Worm (Caenorhabditis elegans) whole organism, L4 larva: ENCODE data around the gene F23A7.3.
A peak's percentile ranks its signal among the peaks of the same experiment; 100 is the strongest.

Experiments
- F37D6.2 ChIP-seq: sonication (generic microtip); optimal IDR thresholded peaks from 2 replicates; lab custom pipeline; 2016; ENCODE audit warnings: mild to moderate bottlenecking, missing genetic modification characterization, missing compliant biosample characterization
- F44E2.7 ChIP-seq: fragments of 200-800 bp; sonication (Bioruptor generic); IDR thresholded peaks from 2 replicates; pipeline ENCODE4 v2.1.2; 2022; ENCODE audit warnings: missing genetic modification characterization, missing compliant biosample characterization
- R02D3.7 ChIP-seq: fragments of 150-350 bp; sonication (generic microtip); optimal IDR thresholded peaks from 3 replicates; lab custom pipeline; 2014; ENCODE audit warnings: missing biosample characterization, missing genetic modification characterization
- T26A8.4 ChIP-seq: fragments of 200-800 bp; sonication (Bioruptor generic); IDR thresholded peaks from 2 replicates; pipeline ENCODE4 v1.3.6; 2022; ENCODE audit warnings: missing genetic modification characterization, missing compliant biosample characterization
- Y5F2A.4 ChIP-seq: fragments of 200-800 bp; sonication (Bioruptor generic); optimal IDR thresholded peaks from 2 replicates; lab custom pipeline; 2018; ENCODE audit warnings: mild to moderate bottlenecking, missing genetic modification characterization, missing compliant biosample characterization
- aha-1 ChIP-seq: fragments of 150-350 bp; peaks from one replicate; lab custom pipeline; 2014; ENCODE audit warnings: missing biosample characterization, missing genetic modification characterization
- arid-1 ChIP-seq: fragments of 200-800 bp; sonication (Bioruptor generic); conservative IDR thresholded peaks from 2 replicates; pipeline ENCODE4 v1.3.6; 2022; ENCODE audit warnings: missing genetic modification reagents, missing genetic modification characterization, missing compliant biosample characterization
- ceh-28 ChIP-seq: fragments of 150-350 bp; optimal IDR thresholded peaks from 2 replicates; lab custom pipeline; 2014; ENCODE audit warnings: missing biosample characterization, missing genetic modification reagents, missing genetic modification characterization
- ceh-44 ChIP-seq: fragments of 200-800 bp; sonication (Bioruptor generic); IDR thresholded peaks from 2 replicates; pipeline ENCODE4 v1.3.6; 2022; ENCODE audit warnings: missing genetic modification reagents, missing genetic modification characterization, missing compliant biosample characterization
- cey-2 ChIP-seq: sonication (generic microtip); optimal IDR thresholded peaks from 3 replicates; lab custom pipeline; 2017; ENCODE audit warnings: missing genetic modification characterization, mild to moderate bottlenecking, missing compliant biosample characterization, antibody characterized with exemption, borderline replicate concordance; ENCODE audit not compliant: insufficient read depth
- daf-19 ChIP-seq: fragments of 200-800 bp; sonication (Bioruptor generic); conservative IDR thresholded peaks from 2 replicates; pipeline ENCODE4 v1.3.6; 2022; ENCODE audit warnings: missing genetic modification characterization, missing compliant biosample characterization
- dmd-6 ChIP-seq: fragments of 200-800 bp; sonication (Bioruptor generic); IDR thresholded peaks from 2 replicates; pipeline ENCODE4 v1.3.6; 2022; ENCODE audit warnings: missing genetic modification reagents, missing genetic modification characterization, missing compliant biosample characterization
- dmd-8 ChIP-seq: fragments of 200-800 bp; sonication (Bioruptor generic); IDR thresholded peaks from 2 replicates; pipeline ENCODE4 v1.3.6; 2022; ENCODE audit warnings: missing genetic modification characterization, missing compliant biosample characterization
- dmd-9 ChIP-seq: fragments of 200-800 bp; sonication (Bioruptor generic); IDR thresholded peaks from 2 replicates; pipeline ENCODE4 v1.3.6; 2022; ENCODE audit warnings: missing genetic modification reagents, missing genetic modification characterization, missing compliant biosample characterization
- dve-1 ChIP-seq: sonication (generic microtip); optimal IDR thresholded peaks from 2 replicates; lab custom pipeline; 2017; ENCODE audit warnings: antibody characterized with exemption, mild to moderate bottlenecking, missing genetic modification characterization, missing compliant biosample characterization; ENCODE audit not compliant: insufficient read depth
- egl-43 ChIP-seq: fragments of 200-800 bp; sonication (Bioruptor generic); IDR thresholded peaks from 2 replicates; pipeline ENCODE4 v1.3.6; 2022; ENCODE audit warnings: missing genetic modification reagents, missing genetic modification characterization, missing compliant biosample characterization
- fos-1 ChIP-seq: fragments of 150-350 bp; optimal IDR thresholded peaks from 2 replicates; lab custom pipeline; 2014; ENCODE audit warnings: missing biosample characterization, missing genetic modification characterization
- hif-1 ChIP-seq, 2 experiments: sonication (generic microtip); optimal IDR thresholded peaks; 2 replicates each; lab custom pipeline; 2016 to 2017; ENCODE audit warnings: missing compliant biosample characterization in 2 of 2, missing genetic modification characterization in 2 of 2, missing genetic modification reagents in 2 of 2, missing genotype in 2 of 2, mild to moderate bottlenecking in 1 of 2
- hlh-11 ChIP-seq: fragments of 200-800 bp; sonication (Bioruptor generic); optimal IDR thresholded peaks from 2 replicates; lab custom pipeline; 2018; ENCODE audit warnings: mild to moderate bottlenecking, missing genetic modification characterization, missing compliant biosample characterization
- hmg-1.1 ChIP-seq: fragments of 200-800 bp; sonication (Bioruptor generic); IDR thresholded peaks from 2 replicates; pipeline ENCODE4 v1.3.6; 2022; ENCODE audit warnings: missing genetic modification reagents, missing genetic modification characterization, missing compliant biosample characterization
- lim-7 ChIP-seq: fragments of 200-800 bp; sonication (Bioruptor generic); IDR thresholded peaks from 2 replicates; pipeline ENCODE4 v1.3.6; 2022; ENCODE audit warnings: missing genetic modification characterization, missing compliant biosample characterization
- lin-15B ChIP-seq: fragments of 150-350 bp; sonication (generic microtip); optimal IDR thresholded peaks from 3 replicates; lab custom pipeline; 2014; ENCODE audit warnings: missing biosample characterization, missing genetic modification characterization
- lin-29 ChIP-seq: fragments of 200-800 bp; sonication (Bioruptor generic); IDR thresholded peaks from 2 replicates; pipeline ENCODE4 v1.3.6; 2022; ENCODE audit warnings: missing genetic modification reagents, missing genetic modification characterization, missing compliant biosample characterization
- lsy-2 ChIP-seq, 2 experiments: fragments of 150-350 bp in 1 of 2; sonication (generic microtip) in 1 of 2; optimal IDR thresholded peaks; 2 replicates each; lab custom pipeline; 2014 to 2017; ENCODE audit warnings: missing biosample characterization in 2 of 2, missing genetic modification characterization in 2 of 2
- madf-5 ChIP-seq, 2 experiments: fragments of 200-800 bp; sonication (Bioruptor generic); IDR thresholded peaks; 2 replicates each; pipeline ENCODE4 v1.3.6; 2022; ENCODE audit warnings: missing compliant biosample characterization in 2 of 2, missing genetic modification characterization in 2 of 2
- madf-9 ChIP-seq: fragments of 200-800 bp; sonication (Bioruptor generic); conservative IDR thresholded peaks from 2 replicates; pipeline ENCODE4 v1.3.6; 2022; ENCODE audit warnings: missing genetic modification reagents, missing genetic modification characterization, missing compliant biosample characterization
- mdl-1 ChIP-seq, 2 experiments: fragments of 150-350 bp in 1 of 2; sonication (generic microtip) in 1 of 2; optimal IDR thresholded peaks; 2 replicates each; lab custom pipeline; 2014 to 2017; ENCODE audit warnings: missing biosample characterization in 2 of 2, missing genetic modification characterization in 2 of 2
- mdt-29 ChIP-seq: fragments of 200-800 bp; sonication (Bioruptor generic); IDR thresholded peaks from 2 replicates; pipeline ENCODE4 v1.3.6; 2022; ENCODE audit warnings: missing genetic modification reagents, missing genetic modification characterization, missing compliant biosample characterization
- mep-1 ChIP-seq: fragments of 150-350 bp; sonication (generic microtip); optimal IDR thresholded peaks from 3 replicates; lab custom pipeline; 2014; ENCODE audit warnings: missing biosample characterization, missing genetic modification characterization
- mes-2 ChIP-seq: sonication (generic microtip); optimal IDR thresholded peaks from 2 replicates; lab custom pipeline; 2016; ENCODE audit warnings: missing genotype, mild to moderate bottlenecking, missing genetic modification characterization, missing compliant biosample characterization; ENCODE audit not compliant: poor library complexity, severe bottlenecking
- mxl-3 ChIP-seq: fragments of 200-800 bp; sonication (Bioruptor generic); optimal IDR thresholded peaks from 2 replicates; lab custom pipeline; 2018; ENCODE audit warnings: mild to moderate bottlenecking, missing genetic modification characterization, missing compliant biosample characterization
- nhr-10 ChIP-seq: fragments of 150-350 bp; optimal IDR thresholded peaks from 2 replicates; lab custom pipeline; 2014; ENCODE audit warnings: missing biosample characterization, missing genetic modification characterization
- nhr-102 ChIP-seq: sonication (generic microtip); optimal IDR thresholded peaks from 2 replicates; lab custom pipeline; 2016; ENCODE audit warnings: mild to moderate bottlenecking, missing genetic modification characterization, moderate library complexity, missing compliant biosample characterization
- nhr-237 ChIP-seq: sonication (generic microtip); optimal IDR thresholded peaks from 2 replicates; lab custom pipeline; 2017; ENCODE audit warnings: missing biosample characterization, missing genetic modification characterization
- nhr-28 ChIP-seq: fragments of 150-350 bp; optimal IDR thresholded peaks from 2 replicates; lab custom pipeline; 2014; ENCODE audit warnings: missing biosample characterization, missing genetic modification characterization
- nhr-41 ChIP-seq: fragments of 200-800 bp; sonication (Bioruptor generic); IDR thresholded peaks from 2 replicates; pipeline ENCODE4 v1.3.6; 2022; ENCODE audit warnings: missing genetic modification reagents, missing genetic modification characterization, missing compliant biosample characterization
- nhr-48 ChIP-seq: sonication (generic microtip); optimal IDR thresholded peaks from 2 replicates; lab custom pipeline; 2016; ENCODE audit warnings: mild to moderate bottlenecking, missing genetic modification characterization, missing compliant biosample characterization
- nhr-76 ChIP-seq: fragments of 150-350 bp; optimal IDR thresholded peaks from 2 replicates; lab custom pipeline; 2014; ENCODE audit warnings: missing biosample characterization, missing genetic modification characterization
- nhr-77 ChIP-seq: fragments of 150-350 bp; optimal IDR thresholded peaks from 2 replicates; lab custom pipeline; 2014; ENCODE audit warnings: missing biosample characterization, missing genetic modification characterization
- snpc-1.2 ChIP-seq: fragments of 200-800 bp; sonication (Bioruptor generic); IDR thresholded peaks from 2 replicates; pipeline ENCODE4 v1.3.6; 2022; ENCODE audit warnings: missing genetic modification reagents, missing genetic modification characterization, missing compliant biosample characterization
- spr-1 ChIP-seq: sonication (generic microtip); optimal IDR thresholded peaks from 2 replicates; lab custom pipeline; 2016; ENCODE audit warnings: mild to moderate bottlenecking, missing genetic modification characterization, missing compliant biosample characterization
- tra-1 ChIP-seq: fragments of 200-800 bp; sonication (Bioruptor generic); IDR thresholded peaks from 2 replicates; pipeline ENCODE4 v1.3.6; 2022; ENCODE audit warnings: missing genetic modification reagents, missing genetic modification characterization, missing compliant biosample characterization
- unc-39 ChIP-seq: sonication (generic microtip); optimal IDR thresholded peaks from 2 replicates; lab custom pipeline; 2017; ENCODE audit warnings: missing biosample characterization, missing genetic modification characterization
- vab-7 ChIP-seq: fragments of 200-800 bp; sonication (Bioruptor generic); IDR thresholded peaks from 2 replicates; pipeline ENCODE4 v1.3.6; 2022; ENCODE audit warnings: missing genetic modification reagents, missing genetic modification characterization, missing compliant biosample characterization
- zfp-3 ChIP-seq: fragments of 200-800 bp; sonication (Bioruptor generic); conservative IDR thresholded peaks from 2 replicates; pipeline ENCODE4 v1.3.6; 2022; ENCODE audit warnings: missing genetic modification reagents, missing genetic modification characterization, missing compliant biosample characterization
- zip-11 ChIP-seq: fragments of 200-800 bp; sonication (Bioruptor generic); IDR thresholded peaks from 2 replicates; pipeline ENCODE4 v1.3.6; 2022; ENCODE audit warnings: missing genetic modification characterization, missing compliant biosample characterization
- ztf-7 ChIP-seq: fragments of 150-350 bp; optimal IDR thresholded peaks from 2 replicates; lab custom pipeline; 2014; ENCODE audit warnings: missing biosample characterization, missing genetic modification characterization

F23A7.3 gene

DNA sequence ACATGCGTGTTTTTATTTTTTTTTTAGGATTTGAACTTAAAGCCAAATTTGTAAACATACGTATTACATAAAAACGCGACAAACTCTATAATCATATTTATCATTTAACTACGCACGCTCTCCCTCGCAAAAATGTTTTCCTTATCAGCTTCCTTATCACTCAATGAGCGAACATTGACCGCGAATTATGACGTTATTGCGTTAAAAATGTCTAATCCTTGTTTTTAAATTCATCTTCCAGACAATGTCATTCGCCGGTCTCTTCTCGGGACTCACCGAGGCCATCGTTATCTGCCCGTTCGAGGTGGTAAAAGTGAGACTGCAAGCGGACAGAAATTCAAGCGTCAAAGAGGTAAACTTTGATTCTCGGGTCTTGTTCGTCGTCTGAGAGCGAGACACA lies 27.2 kb upstream of the F23A7.3 start (continued):
- peak in 1 of 2 experiments; percentile 74 for TF ChIP-seq hif-1 (tag; optimal IDR thresholded peaks at IDR 0.05; lab: Kevin White, UChicago)
- peak; percentile 99 for TF ChIP-seq dmd-6 (GFP tag; lab: Robert Waterston, UW)
- TF ChIP-seq lin-15B, result no peak
- no peak for TF ChIP-seq dmd-9 (GFP tag; lab: Robert Waterston, UW)
- TF ChIP-seq zip-11 (GFP tag; lab: Robert Waterston, UW), result no peak
- no peak for TF ChIP-seq cey-2 (tag; lab: Kevin White, UChicago)
- TF ChIP-seq nhr-76 (tag; lab: Kevin White, UChicago), result no peak
- no peak for TF ChIP-seq ceh-44 (GFP tag; lab: Robert Waterston, UW)
- TF ChIP-seq F44E2.7 (GFP tag; lab: Robert Waterston, UW), result no peak
- no peak for TF ChIP-seq unc-39 (tag; lab: Kevin White, UChicago)
- TF ChIP-seq lim-7 (GFP tag; lab: Robert Waterston, UW), result no peak
- no peak for TF ChIP-seq zfp-3
- TF ChIP-seq nhr-237 (tag; lab: Kevin White, UChicago), result no peak
- TF ChIP-seq mes-2, result peak; percentile 47
- peak; percentile 90 for TF ChIP-seq nhr-28
- TF ChIP-seq nhr-41 (GFP tag; lab: Robert Waterston, UW), result no peak
- TF ChIP-seq nhr-48, result peak; percentile 85
- TF ChIP-seq dmd-8, result no peak
- TF ChIP-seq mep-1, result peak; percentile 61
- TF ChIP-seq arid-1 (GFP tag; lab: Robert Waterston, UW), result no peak
- TF ChIP-seq fos-1 (tag; lab: Kevin White, UChicago), result peak; percentile 5
- TF ChIP-seq mxl-3 (GFP tag; lab: Kevin White, UChicago), result peak; percentile 69
- no peak for TF ChIP-seq ztf-7
- TF ChIP-seq hlh-11 (tag; lab: Kevin White, UChicago), result peak; percentile 94
- peak; percentile 49 for TF ChIP-seq nhr-10
- TF ChIP-seq nhr-102, result peak; percentile 88
- no peak for TF ChIP-seq F37D6.2 (tag; lab: Kevin White, UChicago)
- peak; percentile 77; the same call in 1 of the 2 replicates for TF ChIP-seq tra-1 (GFP tag; lab: Robert Waterston, UW)
- no peak for TF ChIP-seq Y5F2A.4 (GFP tag; lab: Kevin White, UChicago)
- peak; percentile 80 for TF ChIP-seq nhr-77 (tag; lab: Kevin White, UChicago)
- no peak for TF ChIP-seq daf-19 (GFP tag; lab: Robert Waterston, UW)
- peak; percentile 34 for TF ChIP-seq aha-1
- TF ChIP-seq mdl-1 (tag; optimal IDR thresholded peaks at IDR 0.05; lab: Kevin White, UChicago), result peak in 1 of 2 experiments; percentile 81
- TF ChIP-seq spr-1 (tag; lab: Kevin White, UChicago), result no peak

DNA sequence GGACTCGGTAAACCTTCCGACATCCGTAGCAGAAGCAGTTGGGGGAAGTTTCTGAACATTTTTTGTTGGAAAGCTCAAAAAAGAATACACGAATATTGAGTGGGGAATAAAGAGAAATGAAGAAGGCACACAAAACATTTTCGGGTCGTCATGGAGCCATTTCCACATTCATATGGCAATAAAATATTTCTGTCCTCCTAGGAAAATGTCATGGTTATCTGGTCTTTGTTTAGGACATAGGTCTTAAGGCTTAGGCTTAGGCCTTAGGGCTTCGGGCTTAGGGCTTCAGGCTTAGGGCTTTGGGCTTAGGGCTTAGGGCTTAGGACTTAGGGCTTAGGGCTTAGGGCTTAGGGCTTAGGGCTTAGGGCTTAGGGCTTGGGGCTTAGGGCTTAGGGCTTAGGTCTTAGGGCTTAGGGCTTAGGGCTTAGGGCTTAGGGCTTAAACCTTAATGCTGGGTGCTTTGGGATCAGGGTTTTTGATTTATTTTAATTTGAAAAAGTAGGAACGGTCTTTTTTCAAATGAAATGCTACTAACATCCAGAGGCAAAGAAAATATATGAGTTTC lies 20.5 kb upstream of the F23A7.3 start, which contains the start of gene R11.3:
TSS of gene R11.3 (minus strand) at position 51 of the 565 bp plus-strand sequence.
- TF ChIP-seq snpc-1.2 (GFP tag; lab: Robert Waterston, UW) (0 out of 2 replicates have a peak, but pooled peaks have one; percentile 31), madf-9 (no peak), Y5F2A.4 (GFP tag; lab: Kevin White, UChicago) (no peak), R02D3.7 (tag; lab: Kevin White, UChicago) (no peak)
- TF ChIP-seq, all 104 proteins: peak for 1

DNA sequence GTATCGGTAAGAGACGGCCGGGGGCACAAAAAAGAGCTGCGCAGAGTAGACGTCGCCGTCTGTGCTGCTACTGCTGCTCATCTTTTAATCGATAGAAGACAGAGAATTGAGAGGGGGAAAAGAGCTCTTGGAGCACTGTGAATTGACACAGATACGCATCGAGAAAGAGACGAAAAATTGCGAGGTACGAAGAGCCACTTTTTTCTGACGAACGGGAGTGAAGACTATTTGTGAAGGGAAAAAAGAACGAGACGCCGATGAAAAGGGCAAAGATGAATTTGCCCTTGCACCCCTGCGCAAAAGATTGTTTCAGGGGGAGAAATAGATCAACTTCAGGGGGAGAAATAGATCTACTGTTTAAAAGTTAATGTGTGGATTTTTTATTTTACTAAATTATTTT lies 17.6 kb upstream of the F23A7.3 start:
- TF ChIP-seq lin-29 (no peak), nhr-102 (no peak), T26A8.4 (GFP tag; lab: Robert Waterston, UW) (peak; percentile 62), vab-7 (GFP tag; lab: Robert Waterston, UW) (peak; percentile 54; the same call in 1 of the 2 replicates), mdt-29 (GFP tag; lab: Robert Waterston, UW) (0 out of 2 replicates have a peak, but pooled peaks have one; percentile 22), egl-43 (GFP tag; lab: Robert Waterston, UW) (peak; percentile 79), hmg-1.1 (GFP tag; lab: Robert Waterston, UW) (peak; percentile 89), ceh-28 (peak; percentile 13), nhr-77 (tag; lab: Kevin White, UChicago) (peak; percentile 37), mxl-3 (GFP tag; lab: Kevin White, UChicago) (peak; percentile 26), madf-5 (GFP tag; IDR thresholded peaks at IDR 0.05; lab: Robert Waterston, UW) (no peak), lsy-2 (tag; optimal IDR thresholded peaks at IDR 0.05; lab: Kevin White, UChicago) (peak; percentile 52 to 62), F37D6.2 (tag; lab: Kevin White, UChicago) (peak; percentile 88), dmd-6 (GFP tag; lab: Robert Waterston, UW) (0 out of 2 replicates have a peak, but pooled peaks have one; percentile 23), spr-1 (tag; lab: Kevin White, UChicago) (no peak), mep-1 (peak; percentile 75), hif-1 (tag; optimal IDR thresholded peaks at IDR 0.05; lab: Kevin White, UChicago) (peak in 1 of 2 experiments; percentile 19), dve-1 (tag; lab: Kevin White, UChicago) (peak; percentile 13)
